Fruit fly (Drosophila melanogaster): ENCODE measurements around the gene CG43084.

The CG43084 gene

DNA sequence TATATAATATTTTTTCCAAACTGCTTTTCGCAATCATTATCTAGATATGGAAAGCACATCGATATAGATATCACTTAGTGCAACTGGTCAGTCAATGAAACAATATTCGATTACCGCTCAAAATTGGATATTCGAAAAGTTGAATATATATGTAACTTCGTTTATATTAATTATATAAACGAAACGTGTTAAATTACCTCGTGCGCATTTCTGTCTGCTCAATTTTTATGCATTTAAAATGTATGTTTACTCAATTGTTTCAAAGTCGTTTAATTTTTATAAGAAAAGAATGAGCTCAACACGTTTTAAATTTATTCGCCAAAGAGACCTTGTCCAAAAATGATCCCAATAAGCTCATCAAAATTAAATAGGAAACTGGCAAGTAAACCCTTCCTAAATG is at the start of gene CG43084:
CG43084 (plus strand) TSS at position 301 of the 400 bp plus-strand sequence.
- TF ChIP-seq ems (GFP tag; optimal IDR thresholded peaks at IDR 0.05) (no peak), zfh2 (GFP tag; optimal IDR thresholded peaks at IDR 0.05) (no peak), CG13624 (GFP tag; optimal IDR thresholded peaks at IDR 0.05) (no peak), esg (GFP tag; conservative IDR thresholded peaks at IDR 0.05) (no peak), phol (tag; optimal IDR thresholded peaks at IDR 0.05) (no peak), schlank (tag; optimal IDR thresholded peaks at IDR 0.05) (no peak), CG30020 (tag; optimal IDR thresholded peaks at IDR 0.05) (no peak), Eip74EF (GFP tag; optimal IDR thresholded peaks at IDR 0.05) (no peak), ftz-f1 (GFP tag; optimal IDR thresholded peaks at IDR 0.05) (no peak), CG6689 (GFP tag; IDR thresholded peaks at IDR 0.05) (no peak), odd (GFP tag; optimal IDR thresholded peaks at IDR 0.05) (no peak), CG17912 (GFP tag; optimal IDR thresholded peaks at IDR 0.05) (no peak), insv (GFP tag; optimal IDR thresholded peaks at IDR 0.05) (no peak), CG2678 (tag; optimal IDR thresholded peaks at IDR 0.05) (no peak), kah (GFP tag; optimal IDR thresholded peaks at IDR 0.05) (no peak), sd (tag; optimal IDR thresholded peaks at IDR 0.05) (no peak), CG12299 (tag; optimal IDR thresholded peaks at IDR 0.05) (no peak)

DNA sequence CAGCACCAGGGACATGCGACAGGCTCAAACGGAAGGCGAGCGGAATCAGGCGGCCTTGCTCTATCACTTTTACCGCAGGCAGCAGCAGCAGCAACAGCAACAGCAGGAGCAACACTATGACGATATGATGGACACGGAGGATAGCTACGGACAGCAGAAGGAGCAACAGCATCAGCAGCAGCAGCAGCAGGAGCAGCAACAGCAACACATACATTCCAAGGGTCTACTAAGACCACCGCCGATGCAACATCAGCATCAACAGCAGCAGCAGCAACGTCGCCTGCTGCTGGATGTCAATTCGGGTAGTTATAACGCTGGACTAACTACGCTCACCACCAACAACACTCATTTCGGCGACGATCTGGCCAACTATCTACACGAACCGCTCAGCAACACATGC is 45.7 kb upstream of the CG43084 start:
- TF ChIP-seq CG1529 (GFP tag; optimal IDR thresholded peaks at IDR 0.05) (no peak), Med (GFP tag) (peak; percentile 51)

DNA sequence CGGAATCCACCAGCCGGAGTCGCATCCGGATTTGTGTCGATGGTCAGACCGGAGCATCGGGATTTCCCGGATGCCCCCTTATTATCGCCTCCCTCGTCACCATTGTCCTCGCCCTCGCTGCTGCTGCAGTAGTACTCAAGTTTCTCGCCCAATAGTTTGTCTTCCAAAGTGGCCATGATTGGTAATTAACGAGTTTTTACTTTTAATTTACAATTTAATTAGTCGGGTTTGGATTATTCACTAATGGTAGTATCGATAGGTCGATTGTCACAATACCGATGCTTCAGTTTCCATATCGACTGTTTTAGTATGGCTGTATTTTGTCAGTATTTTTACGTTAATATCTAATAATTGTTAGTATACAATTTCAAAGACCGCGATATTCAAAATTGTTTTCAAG is 40.5 kb upstream of the CG43084 start, which contains the start of gene CG7650:
CG7650 (minus strand) TSS at position 278 of the 400 bp plus-strand sequence.
- peak; percentile 6 for TF ChIP-seq lbe (GFP tag; optimal IDR thresholded peaks at IDR 0.05)
- TF ChIP-seq CG1832 (GFP tag; optimal IDR thresholded peaks at IDR 0.05): no peak
- no peak for TF ChIP-seq CG14441 (GFP tag; IDR thresholded peaks at IDR 0.05)
- TF ChIP-seq gcm (GFP tag; optimal IDR thresholded peaks at IDR 0.05): no peak
- TF ChIP-seq CG17385 (GFP tag; optimal IDR thresholded peaks at IDR 0.05): no peak
- no peak for TF ChIP-seq zfh2 (GFP tag; optimal IDR thresholded peaks at IDR 0.05)
- no peak for TF ChIP-seq CG1233 (GFP tag; optimal IDR thresholded peaks at IDR 0.05)
- TF ChIP-seq CG10274 (GFP tag; optimal IDR thresholded peaks at IDR 0.05): no peak
- no peak for TF ChIP-seq CG7556 (GFP tag; optimal IDR thresholded peaks at IDR 0.05)
- no peak for TF ChIP-seq Chrac-16 (GFP tag; optimal IDR thresholded peaks at IDR 0.05)
- TF ChIP-seq mirr (GFP tag; optimal IDR thresholded peaks at IDR 0.05): no peak
- no peak for TF ChIP-seq jing (GFP tag; optimal IDR thresholded peaks at IDR 0.05)
- no peak for TF ChIP-seq CG31224 (GFP tag; IDR thresholded peaks at IDR 0.05)
- TF ChIP-seq phol (tag; optimal IDR thresholded peaks at IDR 0.05): peak; percentile 9
- TF ChIP-seq CG10366 (GFP tag; IDR thresholded peaks at IDR 0.05): no peak
- TF ChIP-seq knrl (GFP tag; IDR thresholded peaks at IDR 0.05; ENCODE audit: partially characterized antibody): peak; percentile 86
- TF ChIP-seq bigmax (GFP tag; optimal IDR thresholded peaks at IDR 0.05): no peak
- TF ChIP-seq amos (GFP tag; IDR thresholded peaks at IDR 0.05; ENCODE audit: partially characterized antibody): peak; percentile 92
- no peak for TF ChIP-seq CG6765 (GFP tag; optimal IDR thresholded peaks at IDR 0.05)
- TF ChIP-seq ash1 (GFP tag; optimal IDR thresholded peaks at IDR 0.05): no peak
- TF ChIP-seq CG14710 (tag; optimal IDR thresholded peaks at IDR 0.05): peak; percentile 64
- TF ChIP-seq NFAT (GFP tag; IDR thresholded peaks at IDR 0.05): no peak
- TF ChIP-seq sna (GFP tag; IDR thresholded peaks at IDR 0.05; ENCODE audit: partially characterized antibody): peak; percentile 81
- no peak for TF ChIP-seq CG7987 (GFP tag; optimal IDR thresholded peaks at IDR 0.05)
- no peak for TF ChIP-seq CG17912 (GFP tag; optimal IDR thresholded peaks at IDR 0.05)
- TF ChIP-seq Sin3A (optimal IDR thresholded peaks at IDR 0.05): no peak
- no peak for TF ChIP-seq CG10565 (GFP tag; optimal IDR thresholded peaks at IDR 0.05)
- TF ChIP-seq CG1647 (GFP tag; optimal IDR thresholded peaks at IDR 0.05): no peak
- no peak for TF ChIP-seq CG12299 (tag; optimal IDR thresholded peaks at IDR 0.05)
- TF ChIP-seq vnd (GFP tag; IDR thresholded peaks at IDR 0.05; ENCODE audit: partially characterized antibody): peak; percentile 83
- TF ChIP-seq CG8290 (GFP tag; optimal IDR thresholded peaks at IDR 0.05): no peak
- no peak for TF ChIP-seq CG8290 (tag; optimal IDR thresholded peaks at IDR 0.05)
- no peak for TF ChIP-seq Asciz (GFP tag; optimal IDR thresholded peaks at IDR 0.05)
- TF ChIP-seq Tbp (GFP tag; optimal IDR thresholded peaks at IDR 0.05): no peak

Data from whole organism, embryonic.